Fruit fly (Drosophila melanogaster) whole organism, embryonic: Measurements from ENCODE around the gene CG5781.

Source experiments
- Atf3 ChIP-seq: fragments of 200-800 bp; sonication (Bioruptor generic); optimal IDR thresholded peaks from 3 replicates; lab custom pipeline; 2016; ENCODE audit warnings: missing biosample characterization, missing genetic modification characterization
- Atf6 ChIP-seq: fragments of 200-800 bp; sonication (Bioruptor generic); IDR thresholded peaks from 2 replicates; pipeline ENCODE4 v1.3.6; 2022; ENCODE audit warnings: missing biosample characterization, missing genetic modification characterization
- B-H1 ChIP-seq: fragments of 200-800 bp; sonication (Bioruptor generic); IDR thresholded peaks from 3 replicates; pipeline ENCODE4 v1.3.6; 2022; ENCODE audit warnings: missing biosample characterization, missing genetic modification characterization
- BtbVII ChIP-seq: fragments of 200-800 bp; sonication (Bioruptor generic); optimal IDR thresholded peaks from 3 replicates; lab custom pipeline; 2017; ENCODE audit warnings: missing biosample characterization, mild to moderate bottlenecking, missing genetic modification characterization
- CG10959 ChIP-seq: fragments of 200-800 bp; sonication (Bioruptor generic); IDR thresholded peaks from 2 replicates; pipeline ENCODE4 v1.3.6; 2022; ENCODE audit warnings: missing biosample characterization, missing genetic modification characterization
- CG10979 ChIP-seq: fragments of 200-800 bp; sonication (Bioruptor generic); optimal IDR thresholded peaks from 2 replicates; lab custom pipeline; 2018; ENCODE audit warnings: missing biosample characterization, mild to moderate bottlenecking, missing genetic modification characterization, moderate library complexity
- CG12104 ChIP-seq: fragments of 200-800 bp; sonication (Bioruptor generic); optimal IDR thresholded peaks from 3 replicates; lab custom pipeline; 2016; ENCODE audit warnings: missing biosample characterization, missing genetic modification characterization
- CG12236 ChIP-seq: fragments of 200-800 bp; sonication (Bioruptor generic); optimal IDR thresholded peaks from 2 replicates; lab custom pipeline; 2016; ENCODE audit warnings: missing biosample characterization, missing genetic modification characterization
- CG14014 ChIP-seq: fragments of 200-800 bp; sonication (Bioruptor generic); IDR thresholded peaks from 2 replicates; pipeline ENCODE4 v1.3.6; 2022; ENCODE audit warnings: missing biosample characterization, missing genetic modification characterization
- CG14441 ChIP-seq: fragments of 200-800 bp; sonication (Bioruptor generic); IDR thresholded peaks from 2 replicates; pipeline ENCODE4 v1.3.6; 2022; ENCODE audit warnings: missing biosample characterization, missing genetic modification characterization
- CG14860 ChIP-seq: fragments of 200-800 bp; sonication (Bioruptor generic); IDR thresholded peaks from 3 replicates; pipeline ENCODE4 v1.3.6; 2022; ENCODE audit warnings: missing biosample characterization, missing genetic modification characterization; ENCODE audit not compliant: partially characterized antibody
- CG1529 ChIP-seq: fragments of 200-800 bp; sonication (Bioruptor generic); optimal IDR thresholded peaks from 3 replicates; lab custom pipeline; 2018; ENCODE audit warnings: missing biosample characterization, missing genetic modification characterization
- CG15514 ChIP-seq: fragments of 200-800 bp; sonication (Bioruptor generic); optimal IDR thresholded peaks from 3 replicates; lab custom pipeline; 2017; ENCODE audit warnings: missing biosample characterization, missing genetic modification characterization, mild to moderate bottlenecking, moderate library complexity, missing genetic modification reagents
- CG16779 ChIP-seq: fragments of 200-800 bp; sonication (Bioruptor generic); IDR thresholded peaks from 2 replicates; pipeline ENCODE4 v1.3.6; 2022; ENCODE audit warnings: missing biosample characterization, missing genetic modification characterization
- CG16813 ChIP-seq: fragments of 200-800 bp; sonication (Bioruptor generic); IDR thresholded peaks from 3 replicates; pipeline ENCODE4 v1.3.6; 2022; ENCODE audit warnings: missing biosample characterization, missing genetic modification characterization; ENCODE audit not compliant: partially characterized antibody
- CG17359 ChIP-seq: fragments of 200-800 bp; sonication (Bioruptor generic); optimal IDR thresholded peaks from 3 replicates; lab custom pipeline; 2018; ENCODE audit warnings: missing biosample characterization, mild to moderate bottlenecking, missing genetic modification characterization, moderate library complexity
- CG18011 ChIP-seq: fragments of 200-800 bp; sonication (Bioruptor generic); optimal IDR thresholded peaks from 2 replicates; lab custom pipeline; 2017; ENCODE audit warnings: missing biosample characterization, missing genetic modification characterization, mild to moderate bottlenecking, moderate library complexity, missing genotype
- CG18262 ChIP-seq: fragments of 200-800 bp; optimal IDR thresholded peaks from 3 replicates; lab custom pipeline; 2019; ENCODE audit warnings: missing biosample characterization, mild to moderate bottlenecking, missing genetic modification characterization, moderate library complexity
- CG18619 ChIP-seq: fragments of 200-800 bp; sonication (Bioruptor generic); optimal IDR thresholded peaks from 3 replicates; lab custom pipeline; 2017; ENCODE audit warnings: missing biosample characterization, mild to moderate bottlenecking, missing genetic modification characterization
- CG34376 ChIP-seq: fragments of 200-800 bp; sonication (Bioruptor generic); optimal IDR thresholded peaks from 2 replicates; lab custom pipeline; 2018; ENCODE audit warnings: missing biosample characterization, mild to moderate bottlenecking, missing genetic modification characterization
- CG34422 ChIP-seq: fragments of 200-800 bp; sonication (Bioruptor generic); IDR thresholded peaks from 3 replicates; pipeline ENCODE4 v1.3.6; 2022; ENCODE audit warnings: missing biosample characterization, missing genetic modification characterization
- CG3726 ChIP-seq: fragments of 200-800 bp; sonication (Bioruptor generic); IDR thresholded peaks from 3 replicates; pipeline ENCODE4, ENCODE4 v1.3.6; 2022; ENCODE audit warnings: missing biosample characterization, missing genetic modification characterization
- CG4282 ChIP-seq: fragments of 200-800 bp; sonication (Bioruptor generic); optimal IDR thresholded peaks from 2 replicates; lab custom pipeline; 2016; ENCODE audit warnings: missing biosample characterization, missing genetic modification characterization
- CG6272 ChIP-seq: fragments of 200-800 bp; sonication (Bioruptor generic); IDR thresholded peaks from 2 replicates; pipeline ENCODE4 v1.3.6; 2022; ENCODE audit warnings: missing biosample characterization, missing genetic modification characterization
- CG6813 ChIP-seq: fragments of 200-800 bp; sonication (Bioruptor generic); optimal IDR thresholded peaks from 2 replicates; lab custom pipeline; 2017; ENCODE audit warnings: missing biosample characterization, missing genetic modification characterization, mild to moderate bottlenecking, moderate library complexity, missing genetic modification reagents
- CG7556 ChIP-seq: fragments of 200-800 bp; sonication (Bioruptor generic); optimal IDR thresholded peaks from 2 replicates; lab custom pipeline; 2017; ENCODE audit warnings: missing biosample characterization, mild to moderate bottlenecking, missing genetic modification characterization
- CG8359 ChIP-seq: fragments of 200-800 bp; sonication (Bioruptor generic); optimal IDR thresholded peaks from 2 replicates; lab custom pipeline; 2017; ENCODE audit warnings: missing biosample characterization, mild to moderate bottlenecking, missing genetic modification characterization, borderline replicate concordance
- Gug ChIP-seq: fragments of 200-800 bp; sonication (Bioruptor generic); IDR thresholded peaks from 4 replicates; pipeline ENCODE4 v1.3.6; 2022; ENCODE audit warnings: missing biosample characterization, missing genetic modification characterization
- Hr78 ChIP-seq, 2 experiments: fragments of 200-800 bp in 1 of 2; fragments of >200 bp in 1 of 2; sonication (Bioruptor generic) in 1 of 2; optimal IDR thresholded peaks; 2 replicates each; lab custom pipeline; 2017 to 2019; ENCODE audit warnings: missing biosample characterization in 2 of 2, missing genetic modification characterization in 2 of 2, mild to moderate bottlenecking in 1 of 2, moderate library complexity in 1 of 2
- Kr ChIP-seq: fragments of 200-800 bp; sonication (Bioruptor generic); optimal IDR thresholded peaks from 2 replicates; lab custom pipeline; 2017; ENCODE audit warnings: missing biosample characterization, mild to moderate bottlenecking, missing genetic modification characterization
- Lhr ChIP-seq: fragments of 200-800 bp; sonication (Bioruptor generic); optimal IDR thresholded peaks from 3 replicates; lab custom pipeline; 2017; ENCODE audit warnings: mild to moderate bottlenecking, missing biosample characterization, missing genetic modification reagents, missing genetic modification characterization
- Lim3 ChIP-seq: fragments of 200-800 bp; sonication (Bioruptor generic); IDR thresholded peaks from 2 replicates; pipeline ENCODE4 v1.3.6; 2022; ENCODE audit warnings: missing biosample characterization, missing genetic modification characterization
- Rx ChIP-seq: fragments of 200-800 bp; sonication (Bioruptor generic); IDR thresholded peaks from 2 replicates; pipeline ENCODE4 v1.3.6; 2022; ENCODE audit warnings: missing biosample characterization, missing genetic modification characterization
- Sry-δ ChIP-seq: fragments of 200-800 bp; sonication (Bioruptor generic); optimal IDR thresholded peaks from 2 replicates; lab custom pipeline; 2016; ENCODE audit warnings: missing biosample characterization, missing genetic modification characterization
- Stat92E ChIP-seq, 3 experiments: fragments of >200 bp in 2 of 3; fragments of 200-800 bp in 1 of 3; sonication (Bioruptor generic) in 1 of 3; optimal IDR thresholded peaks; 2 replicates each; lab custom pipeline; 2017 to 2019; ENCODE audit warnings: missing biosample characterization in 3 of 3, missing genetic modification characterization in 3 of 3, mild to moderate bottlenecking in 1 of 3, moderate library complexity in 1 of 3
- TFAM ChIP-seq: fragments of 200-800 bp; sonication (Bioruptor generic); optimal IDR thresholded peaks from 2 replicates; lab custom pipeline; 2017; ENCODE audit warnings: missing biosample characterization, missing genetic modification characterization, inconsistent platforms
- bbx ChIP-seq: fragments of 200-800 bp; sonication (Bioruptor generic); IDR thresholded peaks from 2 replicates; pipeline ENCODE4 v1.3.6; 2022; ENCODE audit warnings: missing biosample characterization, missing genetic modification characterization; ENCODE audit not compliant: partially characterized antibody
- btn ChIP-seq: fragments of 200-800 bp; sonication (Bioruptor generic); optimal IDR thresholded peaks from 2 replicates; lab custom pipeline; 2016; ENCODE audit warnings: missing biosample characterization, missing genetic modification characterization
- gce ChIP-seq: fragments of 200-800 bp; sonication (Bioruptor generic); IDR thresholded peaks from 3 replicates; pipeline ENCODE4 v1.3.6; 2022; ENCODE audit warnings: missing biosample characterization, missing genetic modification characterization
- jing ChIP-seq: fragments of 200-800 bp; sonication (Bioruptor generic); optimal IDR thresholded peaks from 2 replicates; lab custom pipeline; 2018; ENCODE audit warnings: missing biosample characterization, mild to moderate bottlenecking, missing genetic modification characterization
- ken ChIP-seq: fragments of 200-800 bp; sonication (Bioruptor generic); IDR thresholded peaks from 3 replicates; pipeline ENCODE4 v1.3.6; 2022; ENCODE audit warnings: missing biosample characterization, missing genetic modification characterization
- knrl ChIP-seq: fragments of 200-800 bp; sonication (Bioruptor generic); IDR thresholded peaks from 3 replicates; pipeline ENCODE4 v1.3.6; 2022; ENCODE audit warnings: missing biosample characterization, missing genetic modification characterization; ENCODE audit not compliant: partially characterized antibody
- maf-S ChIP-seq: fragments of 200-800 bp; sonication (Bioruptor generic); optimal IDR thresholded peaks from 2 replicates; lab custom pipeline; 2016; ENCODE audit warnings: missing biosample characterization, missing genetic modification characterization
- nerfin-1 ChIP-seq: fragments of 200-800 bp; sonication (Bioruptor generic); optimal IDR thresholded peaks from 3 replicates; lab custom pipeline; 2019; ENCODE audit warnings: missing biosample characterization, mild to moderate bottlenecking, missing genetic modification characterization, moderate library complexity
- otp ChIP-seq: fragments of 200-800 bp; sonication (Bioruptor generic); IDR thresholded peaks from 3 replicates; pipeline ENCODE4, ENCODE4 v1.3.6; 2022; ENCODE audit warnings: missing biosample characterization, missing genetic modification characterization
- row ChIP-seq: fragments of 200-800 bp; sonication (Bioruptor generic); IDR thresholded peaks from 3 replicates; pipeline ENCODE4 v1.3.6; 2022; ENCODE audit warnings: missing biosample characterization, missing genetic modification characterization
- so ChIP-seq: fragments of 200-800 bp; sonication (Bioruptor generic); IDR thresholded peaks from 3 replicates; pipeline ENCODE4 v1.3.6; 2022; ENCODE audit warnings: missing biosample characterization, missing genetic modification characterization
- sug ChIP-seq: fragments of 200-800 bp; optimal IDR thresholded peaks from 2 replicates; lab custom pipeline; 2019; ENCODE audit warnings: missing biosample characterization, mild to moderate bottlenecking, missing genetic modification characterization, moderate library complexity
- unpg ChIP-seq: fragments of 200-800 bp; sonication (Bioruptor generic); optimal IDR thresholded peaks from 3 replicates; lab custom pipeline; 2018; ENCODE audit warnings: missing biosample characterization, mild to moderate bottlenecking, missing genetic modification characterization, moderate library complexity
- wor ChIP-seq: fragments of 200-800 bp; sonication (Bioruptor generic); IDR thresholded peaks from 2 replicates; pipeline ENCODE4 v1.3.6; 2022; ENCODE audit warnings: missing biosample characterization, missing genetic modification characterization

The CG5781 gene

DNA sequence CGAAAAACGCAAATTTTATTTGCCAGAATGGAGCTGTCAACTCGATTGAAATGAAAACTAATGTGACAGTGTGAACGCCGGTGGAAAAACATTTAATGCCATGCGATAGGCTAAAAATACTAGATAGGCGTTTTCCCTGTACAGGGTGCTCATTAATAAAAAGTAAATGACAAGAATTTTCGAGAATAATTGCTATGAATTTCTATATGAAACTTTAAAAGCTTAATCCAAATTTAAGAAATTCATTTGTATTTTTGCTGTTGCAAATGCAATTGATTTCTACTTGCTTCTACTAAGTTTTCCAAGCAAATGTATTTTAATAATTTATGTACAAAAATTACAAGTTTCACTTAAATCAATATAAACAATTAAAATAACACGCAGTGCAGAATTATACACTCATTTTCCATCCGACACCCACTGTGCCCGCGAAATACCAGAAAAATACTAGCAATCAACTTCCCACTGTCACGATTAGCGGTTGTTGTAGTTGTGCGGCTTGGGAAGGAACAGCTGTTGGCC, 24.7 kb upstream of the CG5781 start, which contains the start of gene Pih1D1 (continued):
- peak; percentile 94 for TF ChIP-seq CG6272
- peak; percentile 94 for TF ChIP-seq so (GFP tag; lab: Robert Waterston, UW)
- peak; percentile 86 for TF ChIP-seq CG1529 (GFP tag; lab: Kevin White, UChicago)
- peak; percentile 89 for TF ChIP-seq ken (GFP tag; lab: Robert Waterston, UW)
- peak; percentile 96 for TF ChIP-seq row
- peak; percentile 91 for TF ChIP-seq B-H1 (GFP tag; lab: Robert Waterston, UW)
- TF ChIP-seq CG14014, result peak; percentile 96
- TF ChIP-seq CG12104 (GFP tag; lab: Kevin White, UChicago), result peak; percentile 97
- peak; percentile 96 for TF ChIP-seq CG18262 (tag; lab: Kevin White, UChicago)
- peak; percentile 94 for TF ChIP-seq CG14441 (GFP tag; lab: Robert Waterston, UW)
- peak; percentile 88 for TF ChIP-seq jing (GFP tag; lab: Kevin White, UChicago)
- peak; percentile 96 for TF ChIP-seq CG3726 (GFP tag; lab: Robert Waterston, UW)
- TF ChIP-seq CG34422 (GFP tag; lab: Robert Waterston, UW), result peak; percentile 96
- peak; percentile 88 for TF ChIP-seq gce
- peak; percentile 91 for TF ChIP-seq otp (GFP tag; lab: Robert Waterston, UW)
- TF ChIP-seq CG18619 (GFP tag; lab: Kevin White, UChicago), result peak; percentile 94
- TF ChIP-seq CG18011 (GFP tag; lab: Kevin White, UChicago), result peak; percentile 85
- TF ChIP-seq CG34376 (GFP tag; lab: Kevin White, UChicago), result peak; percentile 84
- peak; percentile 84 for TF ChIP-seq CG8359 (GFP tag; lab: Kevin White, UChicago)
- peak; percentile 95 for TF ChIP-seq Rx (GFP tag; lab: Robert Waterston, UW)
- TF ChIP-seq Kr, result no peak
- peak; percentile 93 for TF ChIP-seq BtbVII (GFP tag; lab: Kevin White, UChicago)
- TF ChIP-seq CG17359, result peak; percentile 93
- peak; percentile 92 for TF ChIP-seq CG10979 (tag; lab: Kevin White, UChicago)
- TF ChIP-seq knrl (GFP tag; lab: Robert Waterston, UW), result no peak
- peak; percentile 93 for TF ChIP-seq Gug (GFP tag; lab: Robert Waterston, UW)
- peak; percentile 96 for TF ChIP-seq Lhr (GFP tag; lab: Kevin White, UChicago)
- TF ChIP-seq Hr78 (GFP tag; optimal IDR thresholded peaks at IDR 0.05; lab: Kevin White, UChicago), result no peak
- TF ChIP-seq btn, result peak; percentile 75
- TF ChIP-seq Lim3, result peak; percentile 91
- TF ChIP-seq unpg (GFP tag; lab: Kevin White, UChicago), result peak; percentile 92
- TF ChIP-seq sug, result peak; percentile 96
- peak; percentile 93 for TF ChIP-seq CG7556 (GFP tag; lab: Kevin White, UChicago)
- peak; percentile 83 for TF ChIP-seq Atf3 (GFP tag; lab: Kevin White, UChicago)
- peak; percentile 95 for TF ChIP-seq nerfin-1 (tag; lab: Kevin White, UChicago)
- peak in 1 of 3 experiments; percentile 76 for TF ChIP-seq Stat92E (GFP tag; optimal IDR thresholded peaks at IDR 0.05; lab: Kevin White, UChicago)
- TF ChIP-seq CG6813 (GFP tag; lab: Kevin White, UChicago), result peak; percentile 80
- TF ChIP-seq CG4282 (GFP tag; lab: Kevin White, UChicago), result peak; percentile 78
- peak; percentile 55 for TF ChIP-seq Sry-δ (GFP tag; lab: Kevin White, UChicago)
- TF ChIP-seq TFAM (GFP tag; lab: Kevin White, UChicago), result peak; percentile 72
- peak; percentile 95 for TF ChIP-seq Atf6
- peak; percentile 96 for TF ChIP-seq wor (GFP tag; lab: Robert Waterston, UW)
- peak; percentile 72 for TF ChIP-seq CG16779 (GFP tag; lab: Robert Waterston, UW)
- TF ChIP-seq CG14860 (GFP tag; lab: Robert Waterston, UW), result no peak
- peak; percentile 85 for TF ChIP-seq CG12236
- no peak for TF ChIP-seq bbx
- TF ChIP-seq CG10959 (GFP tag; lab: Robert Waterston, UW), result peak; percentile 82
- TF ChIP-seq CG15514 (GFP tag; lab: Kevin White, UChicago), result peak; percentile 82
- TF ChIP-seq CG16813 (GFP tag; lab: Robert Waterston, UW), result no peak
- TF ChIP-seq maf-S (GFP tag; lab: Kevin White, UChicago), result peak; percentile 92
